Worm (Caenorhabditis elegans) whole organism, mixed stage, embryonic: ENCODE results near the gene F32A11.1.

Source experiments
- elt-1 ChIP-seq: sonication (generic microtip); optimal IDR thresholded peaks from 2 replicates; lab custom pipeline; 2017; ENCODE audit warnings: missing genetic modification characterization, mild to moderate bottlenecking, missing compliant biosample characterization, antibody characterized with exemption, moderate library complexity, borderline replicate concordance; ENCODE audit not compliant: insufficient read depth
- lin-13 ChIP-seq: fragments of 150-350 bp; optimal IDR thresholded peaks from 2 replicates; lab custom pipeline; 2014; ENCODE audit warnings: missing biosample characterization, missing genetic modification characterization
- lsy-2 ChIP-seq: fragments of 150-350 bp; optimal IDR thresholded peaks from 2 replicates; lab custom pipeline; 2014; ENCODE audit warnings: missing biosample characterization, missing genetic modification characterization
- mep-1 ChIP-seq: fragments of 150-350 bp; optimal IDR thresholded peaks from 2 replicates; lab custom pipeline; 2017; ENCODE audit warnings: missing biosample characterization, missing genetic modification reagents, missing genetic modification characterization, inconsistent platforms
- nhr-12 ChIP-seq: fragments of 150-350 bp; optimal IDR thresholded peaks from 2 replicates; lab custom pipeline; 2014; ENCODE audit warnings: missing biosample characterization, missing genetic modification characterization
- nhr-28 ChIP-seq: fragments of 150-350 bp; optimal IDR thresholded peaks from 2 replicates; lab custom pipeline; 2014; ENCODE audit warnings: missing biosample characterization, missing genetic modification characterization
- pha-4 ChIP-seq: fragments of 150-350 bp; optimal IDR thresholded peaks from 2 replicates; lab custom pipeline; 2018; ENCODE audit warnings: missing biosample characterization, missing genetic modification reagents, missing genetic modification characterization
- snpc-4 ChIP-seq: fragments of 150-350 bp; optimal IDR thresholded peaks from 2 replicates; lab custom pipeline; 2014; ENCODE audit warnings: missing biosample characterization, missing genetic modification characterization
- tbx-8 ChIP-seq: fragments of 200-800 bp; sonication (Bioruptor generic); optimal IDR thresholded peaks from 2 replicates; lab custom pipeline; 2018; ENCODE audit warnings: mild to moderate bottlenecking, missing genetic modification characterization, moderate library complexity, missing compliant biosample characterization
- unc-39 ChIP-seq: fragments of 150-350 bp; optimal IDR thresholded peaks from 2 replicates; lab custom pipeline; 2014; ENCODE audit warnings: missing biosample characterization, missing genetic modification characterization
- unc-62 ChIP-seq: fragments of 150-350 bp; optimal IDR thresholded peaks from 2 replicates; lab custom pipeline; 2014; ENCODE audit warnings: missing biosample characterization, missing genetic modification reagents, missing genetic modification characterization
- zip-8 ChIP-seq: fragments of 150-350 bp; optimal IDR thresholded peaks from 2 replicates; lab custom pipeline; 2014; ENCODE audit warnings: missing biosample characterization, missing genetic modification characterization
- ztf-11 ChIP-seq: fragments of 150-350 bp; optimal IDR thresholded peaks from 2 replicates; lab custom pipeline; 2014; ENCODE audit warnings: missing biosample characterization, missing genetic modification characterization

DNA sequence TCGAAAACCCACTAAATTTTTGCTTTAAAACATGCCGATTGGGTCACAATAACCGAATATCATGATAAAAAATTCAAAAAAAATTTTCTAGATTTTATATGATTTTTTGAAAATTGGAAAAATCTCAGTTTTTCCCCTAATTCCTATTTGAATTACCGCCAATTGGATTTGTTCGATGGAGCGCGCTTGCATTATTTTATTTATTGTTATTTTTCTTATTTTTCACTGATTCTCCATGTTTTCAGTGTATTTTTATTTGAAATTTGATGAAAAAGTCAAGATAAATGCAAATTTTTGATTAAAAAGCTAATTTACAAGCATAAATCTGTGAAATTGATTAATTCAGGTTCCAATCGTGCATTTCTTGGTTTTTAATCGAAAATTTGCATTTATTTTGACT is 31.0 kb downstream of the F32A11.1 start:
- TF ChIP-seq mep-1 (tag; lab: Kevin White, UChicago) (no peak), unc-62 (GFP tag; lab: Kevin White, UChicago) (no peak), nhr-28 (no peak), elt-1 (no peak), zip-8 (no peak), pha-4 (tag; lab: Kevin White, UChicago) (no peak), lin-13 (tag; lab: Kevin White, UChicago) (no peak), ztf-11 (tag; lab: Kevin White, UChicago) (no peak), tbx-8 (no peak), unc-39 (tag; lab: Kevin White, UChicago) (no peak), snpc-4 (tag; lab: Kevin White, UChicago) (no peak), nhr-12 (tag; lab: Kevin White, UChicago) (no peak), lsy-2 (tag; lab: Kevin White, UChicago) (no peak)
